Fruit fly (Drosophila melanogaster): ENCODE results near the gene CG15535.
A peak's percentile ranks its signal among the peaks of the same experiment; 100 is the strongest.

The CG15535 gene

DNA sequence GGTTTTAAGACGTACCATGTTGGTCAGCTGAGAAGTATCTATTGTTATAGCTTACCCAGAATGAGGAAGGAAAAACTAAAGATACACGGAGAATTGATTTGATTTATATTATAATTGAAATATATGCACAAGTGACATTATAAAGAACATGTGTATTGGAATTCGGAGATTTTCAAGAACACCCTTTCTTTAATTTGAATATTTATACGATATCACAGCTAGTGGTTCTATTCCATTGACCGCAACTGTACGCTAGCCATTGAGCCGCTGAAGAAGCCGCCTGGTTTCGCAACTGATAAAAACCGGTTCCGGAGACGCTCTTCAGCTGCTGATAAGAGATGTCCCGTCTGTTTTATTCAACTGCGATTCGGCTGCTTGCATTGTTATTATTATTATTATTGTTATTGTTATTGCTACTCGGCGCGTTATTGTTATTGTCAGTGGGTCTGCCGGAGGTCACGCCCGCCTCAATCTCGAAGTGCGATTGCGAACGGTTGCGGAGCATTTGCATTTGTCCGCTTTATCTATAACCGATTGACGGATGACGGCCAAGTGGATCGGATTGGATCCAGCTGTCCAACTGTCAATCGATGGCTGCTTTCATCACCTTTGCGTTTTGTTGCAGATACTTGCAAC is 38.0 kb upstream of the CG15535 start (continued):
- peak in 1 of 2 experiments; percentile 20 for TF ChIP-seq bsh (GFP tag; optimal IDR thresholded peaks at IDR 0.05)
- peak; percentile 29 for TF ChIP-seq PHDP (tag; optimal IDR thresholded peaks at IDR 0.05)
- no peak for TF ChIP-seq CG14710 (tag; optimal IDR thresholded peaks at IDR 0.05)
- TF ChIP-seq hb (GFP tag; IDR thresholded peaks at IDR 0.05; ENCODE audit: partially characterized antibody): no peak
- TF ChIP-seq CG11696 (GFP tag; IDR thresholded peaks at IDR 0.05): peak; percentile 89
- peak; percentile 30 for TF ChIP-seq CG10267 (tag; optimal IDR thresholded peaks at IDR 0.05)
- no peak for TF ChIP-seq CG18476 (GFP tag; optimal IDR thresholded peaks at IDR 0.05)
- TF ChIP-seq tio (GFP tag; optimal IDR thresholded peaks at IDR 0.05): no peak
- peak in 1 of 2 experiments; percentile 59 for TF ChIP-seq Hr51 (GFP tag; optimal IDR thresholded peaks at IDR 0.05)
- no peak for TF ChIP-seq slp2 (GFP tag; optimal IDR thresholded peaks at IDR 0.05)
- TF ChIP-seq CG6813 (GFP tag; optimal IDR thresholded peaks at IDR 0.05): peak; percentile 15
- no peak for TF ChIP-seq Sry-β (GFP tag; optimal IDR thresholded peaks at IDR 0.05)
- peak; percentile 33 for TF ChIP-seq Meics (GFP tag; optimal IDR thresholded peaks at IDR 0.05)
- no peak for TF ChIP-seq Max (GFP tag; optimal IDR thresholded peaks at IDR 0.05)
- TF ChIP-seq Med (GFP tag): peak; percentile 54
- TF ChIP-seq CG7271 (tag; optimal IDR thresholded peaks at IDR 0.05): no peak
- TF ChIP-seq phol (tag; optimal IDR thresholded peaks at IDR 0.05): peak; percentile 44
- peak; percentile 41; the same call in 1 of the 2 replicates for TF ChIP-seq HLH3B (GFP tag; IDR thresholded peaks at IDR 0.05)
- no peak for TF ChIP-seq CG32532 (GFP tag; IDR thresholded peaks at IDR 0.05)
- no peak for TF ChIP-seq prd (optimal IDR thresholded peaks at IDR 0.05)
- TF ChIP-seq prd (GFP tag; IDR thresholded peaks at IDR 0.05): peak; percentile 60
- peak; percentile 64 for TF ChIP-seq gem (tag; optimal IDR thresholded peaks at IDR 0.05)
- no peak for TF ChIP-seq CG11560 (tag; IDR thresholded peaks at IDR 0.05)
- no peak for TF ChIP-seq ap (GFP tag; IDR thresholded peaks at IDR 0.05)
- peak; percentile 10 for TF ChIP-seq CG4820 (GFP tag; optimal IDR thresholded peaks at IDR 0.05)
- TF ChIP-seq Oaz (GFP tag; IDR thresholded peaks at IDR 0.05): 0 out of 2 replicates have a peak, but pooled peaks have one; percentile 8
- 0 out of 4 replicates have a peak, but pooled peaks have one; percentile 12 for TF ChIP-seq chinmo (GFP tag; IDR thresholded peaks at IDR 0.05; ENCODE audit: partially characterized antibody)
- peak; percentile 57; the same call in 1 of the 3 replicates for TF ChIP-seq dysf (GFP tag; IDR thresholded peaks at IDR 0.05)
- TF ChIP-seq CG2889 (GFP tag; IDR thresholded peaks at IDR 0.05): no peak
- TF ChIP-seq CG15479 (GFP tag; optimal IDR thresholded peaks at IDR 0.05): peak; percentile 21
- TF ChIP-seq CG17359 (tag; optimal IDR thresholded peaks at IDR 0.05): peak; percentile 29
- TF ChIP-seq CG2116 (GFP tag; optimal IDR thresholded peaks at IDR 0.05): no peak
- peak; percentile 31; the same call in 1 of the 2 replicates for TF ChIP-seq ranshi (GFP tag; IDR thresholded peaks at IDR 0.05)
- TF ChIP-seq CG12104 (GFP tag; optimal IDR thresholded peaks at IDR 0.05): no peak
- TF ChIP-seq wek (GFP tag; optimal IDR thresholded peaks at IDR 0.05): no peak
- peak; percentile 51; the same call in 1 of the 2 replicates for TF ChIP-seq Drgx (GFP tag; IDR thresholded peaks at IDR 0.05)
- TF ChIP-seq CG34376 (GFP tag; optimal IDR thresholded peaks at IDR 0.05): no peak
- TF ChIP-seq crp (GFP tag; optimal IDR thresholded peaks at IDR 0.05): no peak
- peak; percentile 17 for TF ChIP-seq CG8388 (GFP tag; optimal IDR thresholded peaks at IDR 0.05)
- TF ChIP-seq sna (GFP tag; IDR thresholded peaks at IDR 0.05; ENCODE audit: partially characterized antibody): no peak
- peak; percentile 41 for TF ChIP-seq Sox102F (GFP tag; optimal IDR thresholded peaks at IDR 0.05)
- TF ChIP-seq pan (optimal IDR thresholded peaks at IDR 0.05): no peak
- no peak for TF ChIP-seq pan (GFP tag; optimal IDR thresholded peaks at IDR 0.05 in 1 of 2, IDR thresholded peaks at IDR 0.05 in 1 of 2)
- TF ChIP-seq unpg (GFP tag; optimal IDR thresholded peaks at IDR 0.05): peak; percentile 47
- TF ChIP-seq sug (tag; optimal IDR thresholded peaks at IDR 0.05): no peak
- TF ChIP-seq klu (GFP tag; IDR thresholded peaks at IDR 0.05): no peak
- TF ChIP-seq HLH4C (GFP tag; IDR thresholded peaks at IDR 0.05; ENCODE audit: partially characterized antibody): no peak
- TF ChIP-seq CG12659 (GFP tag; optimal IDR thresholded peaks at IDR 0.05): peak; percentile 19

Data from whole organism, embryonic.